Fruit fly (Drosophila melanogaster): ENCODE results near the gene RnrL.

The RnrL gene

dm6 chr2L:10278658-10279057 lies 49.1 kb downstream of the RnrL start, which contains the start of gene Utx (continued):
- TF ChIP-seq vnd (GFP tag; IDR thresholded peaks at IDR 0.05; ENCODE audit: partially characterized antibody) (peak; percentile 76), CG7963 (GFP tag; IDR thresholded peaks at IDR 0.05; ENCODE audit: partially characterized antibody) (peak; percentile 51; the same call in 1 of the 3 replicates), CG10147 (GFP tag; optimal IDR thresholded peaks at IDR 0.05) (no peak), sqz (GFP tag; optimal IDR thresholded peaks at IDR 0.05) (no peak), Ets97D (GFP tag; optimal IDR thresholded peaks at IDR 0.05) (peak; percentile 50), corto (GFP tag; optimal IDR thresholded peaks at IDR 0.05) (no peak), lmd (GFP tag; IDR thresholded peaks at IDR 0.05) (no peak), CG33557 (GFP tag; optimal IDR thresholded peaks at IDR 0.05) (no peak), nerfin-2 (GFP tag; IDR thresholded peaks at IDR 0.05; ENCODE audit: partially characterized antibody) (peak; percentile 48; the same call in 1 of the 2 replicates), gfzf (GFP tag; optimal IDR thresholded peaks at IDR 0.05) (peak; percentile 25), unc-4 (GFP tag; IDR thresholded peaks at IDR 0.05; ENCODE audit: partially characterized antibody) (peak; percentile 75), CG30403 (GFP tag; optimal IDR thresholded peaks at IDR 0.05) (peak; percentile 1), crc (GFP tag; optimal IDR thresholded peaks at IDR 0.05) (no peak), CG10267 (tag; optimal IDR thresholded peaks at IDR 0.05) (peak; percentile 24), ci (GFP tag; IDR thresholded peaks at IDR 0.05) (no peak), seq (GFP tag; IDR thresholded peaks at IDR 0.05) (no peak), Lpt (GFP tag; optimal IDR thresholded peaks at IDR 0.05) (no peak), dysf (GFP tag; IDR thresholded peaks at IDR 0.05) (no peak), Trl (optimal IDR thresholded peaks at IDR 0.05) (no peak), Trl (GFP tag; optimal IDR thresholded peaks at IDR 0.05) (no peak), Scr (GFP tag; IDR thresholded peaks at IDR 0.05; ENCODE audit: partially characterized antibody) (peak; percentile 80), CG2129 (GFP tag; IDR thresholded peaks at IDR 0.05; ENCODE audit: partially characterized antibody) (peak; percentile 39; the same call in 1 of the 2 replicates), CG11085 (GFP tag; IDR thresholded peaks at IDR 0.05) (no peak), jumu (GFP tag; optimal IDR thresholded peaks at IDR 0.05) (no peak), Hr39 (optimal IDR thresholded peaks at IDR 0.05) (no peak), CG10654 (GFP tag; optimal IDR thresholded peaks at IDR 0.05) (no peak), tna (GFP tag; IDR thresholded peaks at IDR 0.05; ENCODE audit: partially characterized antibody) (peak; percentile 69), Bgb (GFP tag; IDR thresholded peaks at IDR 0.05; ENCODE audit: partially characterized antibody) (peak; percentile 88), CG34224 (GFP tag; IDR thresholded peaks at IDR 0.05; ENCODE audit: partially characterized antibody) (peak; percentile 81), CG3407 (GFP tag; optimal IDR thresholded peaks at IDR 0.05) (no peak), trem (tag; optimal IDR thresholded peaks at IDR 0.05) (peak; percentile 49), tx (GFP tag; optimal IDR thresholded peaks at IDR 0.05) (no peak), CG9215 (GFP tag; IDR thresholded peaks at IDR 0.05) (no peak), amos (GFP tag; IDR thresholded peaks at IDR 0.05; ENCODE audit: partially characterized antibody) (peak; percentile 91), CG3995 (GFP tag; optimal IDR thresholded peaks at IDR 0.05) (peak; percentile 96), Adf1 (GFP tag; IDR thresholded peaks at IDR 0.05) (no peak), CG16813 (GFP tag; IDR thresholded peaks at IDR 0.05; ENCODE audit: partially characterized antibody) (peak; percentile 89), CG5953 (GFP tag; IDR thresholded peaks at IDR 0.05) (no peak), pfk (GFP tag; optimal IDR thresholded peaks at IDR 0.05) (peak; percentile 93), CG6791 (GFP tag; IDR thresholded peaks at IDR 0.05; ENCODE audit: partially characterized antibody) (peak; percentile 91), Sox100B (GFP tag; optimal IDR thresholded peaks at IDR 0.05) (no peak), Pdp1 (GFP tag; optimal IDR thresholded peaks at IDR 0.05) (no peak), mirr (GFP tag; optimal IDR thresholded peaks at IDR 0.05) (no peak), br (optimal IDR thresholded peaks at IDR 0.05) (no peak), CG9817 (tag; optimal IDR thresholded peaks at IDR 0.05) (no peak), grau (tag; optimal IDR thresholded peaks at IDR 0.05) (no peak), ATbp (GFP tag; optimal IDR thresholded peaks at IDR 0.05) (no peak), Taf1 (GFP tag; IDR thresholded peaks at IDR 0.05) (no peak), phol (tag; optimal IDR thresholded peaks at IDR 0.05) (peak; percentile 29), pnt (GFP tag; optimal IDR thresholded peaks at IDR 0.05) (no peak), gro (GFP tag; optimal IDR thresholded peaks at IDR 0.05) (peak; percentile 61)

All from whole organism, embryonic.